Fruit fly (Drosophila melanogaster) whole organism, embryonic: ENCODE data around the gene CG8319.

Experiments
- Awh ChIP-seq: fragments of 200-800 bp; sonication (Bioruptor generic); IDR thresholded peaks from 2 replicates; pipeline ENCODE4, ENCODE4 v1.3.6; 2022; ENCODE audit warnings: missing biosample characterization, missing genetic modification characterization
- Bteb2 ChIP-seq: fragments of 200-800 bp; sonication (Bioruptor generic); optimal IDR thresholded peaks from 2 replicates; lab custom pipeline; 2016; ENCODE audit warnings: missing biosample characterization, missing genetic modification characterization
- CG10565 ChIP-seq: fragments of 200-800 bp; sonication (Bioruptor generic); optimal IDR thresholded peaks from 3 replicates; lab custom pipeline; 2016; ENCODE audit warnings: missing biosample characterization, mild to moderate bottlenecking, missing genetic modification characterization
- CG11456 ChIP-seq: fragments of 200-800 bp; sonication (Bioruptor generic); IDR thresholded peaks from 3 replicates; pipeline ENCODE4 v1.3.6; 2022; ENCODE audit warnings: missing biosample characterization, missing genetic modification characterization
- CG11504 ChIP-seq: fragments of 200-800 bp; sonication (Bioruptor generic); optimal IDR thresholded peaks from 3 replicates; lab custom pipeline; 2019; ENCODE audit warnings: missing biosample characterization, mild to moderate bottlenecking, missing genetic modification characterization, moderate library complexity
- CG13424 ChIP-seq: fragments of 200-800 bp; sonication (Bioruptor generic); optimal IDR thresholded peaks from 2 replicates; lab custom pipeline; 2019; ENCODE audit warnings: missing biosample characterization, mild to moderate bottlenecking, missing genetic modification characterization, moderate library complexity
- CG13894 ChIP-seq: fragments of 200-800 bp; sonication (Bioruptor generic); optimal IDR thresholded peaks from 3 replicates; lab custom pipeline; 2018; ENCODE audit warnings: missing biosample characterization, mild to moderate bottlenecking, missing genetic modification characterization, moderate library complexity
- CG14441 ChIP-seq: fragments of 200-800 bp; sonication (Bioruptor generic); IDR thresholded peaks from 2 replicates; pipeline ENCODE4 v1.3.6; 2022; ENCODE audit warnings: missing biosample characterization, missing genetic modification characterization
- CG15601 ChIP-seq: fragments of 200-800 bp; sonication (Bioruptor generic); optimal IDR thresholded peaks from 3 replicates; lab custom pipeline; 2019; ENCODE audit warnings: missing biosample characterization, mild to moderate bottlenecking, missing genetic modification characterization, moderate library complexity
- CG16815 ChIP-seq: fragments of 200-800 bp; sonication (Bioruptor generic); optimal IDR thresholded peaks from 3 replicates; lab custom pipeline; 2017; ENCODE audit warnings: missing biosample characterization, mild to moderate bottlenecking, missing genetic modification characterization
- CG30431 ChIP-seq: fragments of 200-800 bp; sonication (Bioruptor generic); optimal IDR thresholded peaks from 2 replicates; lab custom pipeline; 2017; ENCODE audit warnings: missing biosample characterization, missing genetic modification characterization
- CG31365 ChIP-seq: fragments of 200-800 bp; sonication (Bioruptor generic); optimal IDR thresholded peaks from 2 replicates; lab custom pipeline; 2018; ENCODE audit warnings: missing biosample characterization, mild to moderate bottlenecking, missing genetic modification characterization
- CG34376 ChIP-seq: fragments of 200-800 bp; sonication (Bioruptor generic); optimal IDR thresholded peaks from 2 replicates; lab custom pipeline; 2018; ENCODE audit warnings: missing biosample characterization, mild to moderate bottlenecking, missing genetic modification characterization
- CG34422 ChIP-seq: fragments of 200-800 bp; sonication (Bioruptor generic); IDR thresholded peaks from 3 replicates; pipeline ENCODE4 v1.3.6; 2022; ENCODE audit warnings: missing biosample characterization, missing genetic modification characterization
- CG7271 ChIP-seq: fragments of 200-800 bp; sonication (Bioruptor generic); optimal IDR thresholded peaks from 2 replicates; lab custom pipeline; 2018; ENCODE audit warnings: missing biosample characterization, mild to moderate bottlenecking, missing genetic modification characterization, moderate library complexity
- CG8281 ChIP-seq: fragments of 200-800 bp; sonication (Bioruptor generic); optimal IDR thresholded peaks from 2 replicates; lab custom pipeline; 2018; ENCODE audit warnings: missing biosample characterization, mild to moderate bottlenecking, missing genetic modification characterization, moderate library complexity
- CG9727 ChIP-seq: fragments of 200-800 bp; sonication (Bioruptor generic); optimal IDR thresholded peaks from 3 replicates; lab custom pipeline; 2017; ENCODE audit warnings: missing biosample characterization, mild to moderate bottlenecking, missing genetic modification characterization
- E2f2 ChIP-seq: fragments of 200-800 bp; sonication (Bioruptor generic); IDR thresholded peaks from 2 replicates; pipeline ENCODE4 v1.3.6; 2022; ENCODE audit warnings: missing biosample characterization, missing genetic modification characterization
- GATAe ChIP-seq: fragments of 200-800 bp; sonication (Bioruptor generic); conservative IDR thresholded peaks from 2 replicates; pipeline ENCODE4 v1.3.6; 2022; ENCODE audit warnings: missing biosample characterization, missing genetic modification characterization
- HLH54F ChIP-seq: fragments of 200-800 bp; sonication (Bioruptor generic); optimal IDR thresholded peaks from 3 replicates; lab custom pipeline; 2016; ENCODE audit warnings: missing biosample characterization, missing genetic modification characterization
- Lim3 ChIP-seq: fragments of 200-800 bp; sonication (Bioruptor generic); IDR thresholded peaks from 2 replicates; pipeline ENCODE4 v1.3.6; 2022; ENCODE audit warnings: missing biosample characterization, missing genetic modification characterization
- Mes4 ChIP-seq: fragments of 200-800 bp; sonication (Bioruptor generic); optimal IDR thresholded peaks from 2 replicates; lab custom pipeline; 2016; ENCODE audit warnings: missing biosample characterization, missing genetic modification characterization
- Myb ChIP-seq: fragments of 200-800 bp; sonication (Bioruptor generic); optimal IDR thresholded peaks from 2 replicates; lab custom pipeline; 2016; ENCODE audit warnings: missing biosample characterization, missing genetic modification characterization
- NC2β ChIP-seq: fragments of 200-800 bp; sonication (Bioruptor generic); optimal IDR thresholded peaks from 2 replicates; lab custom pipeline; 2016; ENCODE audit warnings: missing biosample characterization, missing genetic modification characterization
- Nf-YB ChIP-seq: fragments of 200-800 bp; sonication (Bioruptor generic); optimal IDR thresholded peaks from 3 replicates; lab custom pipeline; 2019; ENCODE audit warnings: missing biosample characterization, mild to moderate bottlenecking, missing genetic modification characterization, moderate library complexity
- Nf-YC ChIP-seq: fragments of 200-800 bp; optimal IDR thresholded peaks from 3 replicates; lab custom pipeline; 2019; ENCODE audit warnings: missing biosample characterization, mild to moderate bottlenecking, missing genetic modification characterization, moderate library complexity
- Scr ChIP-seq: fragments of 200-800 bp; sonication (Bioruptor generic); IDR thresholded peaks from 2 replicates; pipeline ENCODE4 v1.3.6; 2022; ENCODE audit warnings: missing biosample characterization, missing genetic modification characterization; ENCODE audit not compliant: partially characterized antibody
- Sox102F ChIP-seq: fragments of 200-800 bp; sonication (Bioruptor generic); optimal IDR thresholded peaks from 2 replicates; lab custom pipeline; 2018; ENCODE audit warnings: missing biosample characterization, mild to moderate bottlenecking, missing genetic modification characterization, moderate library complexity
- Sry-β ChIP-seq: fragments of 200-800 bp; sonication (Bioruptor generic); optimal IDR thresholded peaks from 2 replicates; lab custom pipeline; 2018; ENCODE audit warnings: missing biosample characterization, mild to moderate bottlenecking, missing genetic modification characterization, moderate library complexity
- Sry-δ ChIP-seq: fragments of 200-800 bp; sonication (Bioruptor generic); optimal IDR thresholded peaks from 2 replicates; lab custom pipeline; 2016; ENCODE audit warnings: missing biosample characterization, missing genetic modification characterization
- Trl ChIP-seq, 3 experiments: fragments of >200 bp in 2 of 3; fragments of 200-800 bp in 1 of 3; sonication (Bioruptor generic) in 1 of 3; optimal IDR thresholded peaks; 2 replicates in 1 of 3; 3 replicates in 2 of 3; lab custom pipeline; 2016 to 2017; ENCODE audit warnings: missing biosample characterization in 1 of 3, missing genetic modification characterization in 1 of 3
- Xbp1 ChIP-seq: fragments of 200-800 bp; sonication (Bioruptor generic); optimal IDR thresholded peaks from 3 replicates; lab custom pipeline; 2016; ENCODE audit warnings: missing biosample characterization, mild to moderate bottlenecking, missing genetic modification characterization
- aop ChIP-seq: fragments of 200-800 bp; sonication (Bioruptor generic); IDR thresholded peaks from 2 replicates; pipeline ENCODE4 v1.3.6; 2022; ENCODE audit warnings: missing biosample characterization, missing genetic modification characterization
- br ChIP-seq: fragments of >200 bp; optimal IDR thresholded peaks from 2 replicates; lab custom pipeline; 2017
- dpn ChIP-seq, 2 experiments: fragments of 200-800 bp; sonication (Bioruptor generic); optimal IDR thresholded peaks; 3 replicates each; lab custom pipeline; 2016; ENCODE audit warnings: missing biosample characterization in 2 of 2, missing genetic modification characterization in 2 of 2
- eve ChIP-seq, 2 experiments: fragments of >200 bp; optimal IDR thresholded peaks; 2 replicates each; lab custom pipeline; 2017; ENCODE audit warnings: missing biosample characterization in 2 of 2, missing genetic modification characterization in 2 of 2
- grn ChIP-seq: fragments of 200-800 bp; sonication (Bioruptor generic); optimal IDR thresholded peaks from 3 replicates; lab custom pipeline; 2017; ENCODE audit warnings: missing biosample characterization, missing genetic modification characterization
- ind ChIP-seq: fragments of 200-800 bp; sonication (Bioruptor generic); optimal IDR thresholded peaks from 3 replicates; lab custom pipeline; 2016; ENCODE audit warnings: missing biosample characterization, missing genetic modification characterization
- lab ChIP-seq: fragments of 200-800 bp; sonication (Bioruptor generic); optimal IDR thresholded peaks from 3 replicates; lab custom pipeline; 2017; ENCODE audit warnings: missing biosample characterization, missing genetic modification characterization, mild to moderate bottlenecking, moderate library complexity, missing genetic modification reagents
- lbe ChIP-seq: fragments of 200-800 bp; sonication (Bioruptor generic); optimal IDR thresholded peaks from 2 replicates; lab custom pipeline; 2016; ENCODE audit warnings: missing biosample characterization, mild to moderate bottlenecking, missing genetic modification characterization
- lola ChIP-seq, 3 experiments: fragments of >200 bp in 2 of 3; fragments of 200-800 bp in 1 of 3; sonication (Bioruptor generic) in 1 of 3; optimal IDR thresholded peaks; 2 replicates each; lab custom pipeline; 2017 to 2019; ENCODE audit warnings: missing biosample characterization in 3 of 3, missing genetic modification characterization in 3 of 3, mild to moderate bottlenecking in 1 of 3, moderate library complexity in 1 of 3
- mld ChIP-seq: fragments of 200-800 bp; sonication (Bioruptor generic); IDR thresholded peaks from 3 replicates; pipeline ENCODE4 v1.3.6; 2022; ENCODE audit warnings: missing biosample characterization, missing genetic modification characterization; ENCODE audit not compliant: partially characterized antibody
- nmo ChIP-seq: fragments of 200-800 bp; sonication (Bioruptor generic); optimal IDR thresholded peaks from 2 replicates; lab custom pipeline; 2018; ENCODE audit warnings: missing biosample characterization, mild to moderate bottlenecking, missing genetic modification characterization, moderate library complexity
- pros ChIP-seq: fragments of 200-800 bp; sonication (Bioruptor generic); optimal IDR thresholded peaks from 3 replicates; lab custom pipeline; 2019; ENCODE audit warnings: missing biosample characterization, mild to moderate bottlenecking, missing genetic modification characterization, moderate library complexity
- ro ChIP-seq: fragments of 200-800 bp; sonication (Bioruptor generic); IDR thresholded peaks from 2 replicates; pipeline ENCODE4 v1.3.6; 2022; ENCODE audit warnings: missing biosample characterization, missing genetic modification characterization
- run ChIP-seq: fragments of 200-800 bp; sonication (Bioruptor generic); optimal IDR thresholded peaks from 3 replicates; lab custom pipeline; 2018; ENCODE audit warnings: missing biosample characterization, mild to moderate bottlenecking, missing genetic modification characterization
- tio ChIP-seq: fragments of 200-800 bp; sonication (Bioruptor generic); optimal IDR thresholded peaks from 2 replicates; lab custom pipeline; 2017; ENCODE audit warnings: missing biosample characterization, missing genetic modification characterization, inconsistent platforms
- tll ChIP-seq, 2 experiments: fragments of 200-800 bp in 1 of 2; fragments of >200 bp in 1 of 2; sonication (Bioruptor generic) in 1 of 2; optimal IDR thresholded peaks; 2 replicates each; lab custom pipeline; 2017 to 2019; ENCODE audit warnings: missing biosample characterization in 2 of 2, missing genetic modification characterization in 2 of 2, mild to moderate bottlenecking in 1 of 2, moderate library complexity in 1 of 2
- vnd ChIP-seq: fragments of 200-800 bp; sonication (Bioruptor generic); IDR thresholded peaks from 3 replicates; pipeline ENCODE4 v1.3.6; 2022; ENCODE audit warnings: missing biosample characterization, missing genetic modification characterization; ENCODE audit not compliant: partially characterized antibody
- vvl ChIP-seq: fragments of 200-800 bp; sonication (Bioruptor generic); IDR thresholded peaks from 2 replicates; pipeline ENCODE4 v1.3.6; 2022; ENCODE audit warnings: missing biosample characterization, missing genetic modification characterization
- z ChIP-seq: fragments of 200-800 bp; sonication (Bioruptor generic); IDR thresholded peaks from 3 replicates; pipeline ENCODE4 v1.3.6; 2022; ENCODE audit warnings: missing biosample characterization, missing genetic modification characterization

CG8319 gene

DNA sequence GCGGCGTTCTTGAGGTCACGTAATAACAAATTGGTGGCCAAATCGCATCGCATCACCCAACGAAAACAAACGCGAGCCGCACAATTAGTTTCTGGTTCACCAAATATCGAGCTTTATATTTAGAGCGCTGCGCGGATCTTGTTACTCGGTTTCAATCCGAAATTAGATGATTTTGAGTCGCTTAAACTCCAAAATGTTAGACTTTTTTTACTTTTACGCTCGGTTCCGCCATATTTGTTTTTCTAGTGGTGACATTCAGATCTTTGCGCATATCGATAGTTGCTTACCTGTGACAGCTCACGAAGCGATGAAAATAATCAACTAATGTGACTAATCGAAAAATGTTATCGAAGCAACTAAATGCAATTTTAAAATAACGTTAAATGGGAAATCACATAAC is 10.2 kb downstream of the CG8319 start, which contains the start of gene Scm (continued):
- TF ChIP-seq nmo (peak; percentile 54), Scr (peak; percentile 88), Nf-YB (GFP tag; lab: Kevin White, UChicago) (peak; percentile 59), CG8281 (tag; lab: Kevin White, UChicago) (no peak), dpn (GFP tag; optimal IDR thresholded peaks at IDR 0.05; lab: Kevin White, UChicago) (no peak), CG15601 (tag; lab: Kevin White, UChicago) (peak; percentile 28), Bteb2 (GFP tag; lab: Kevin White, UChicago) (no peak), Lim3 (GFP tag; lab: Robert Waterston, UW) (no peak), Sox102F (GFP tag; lab: Kevin White, UChicago) (no peak), NC2β (GFP tag; lab: Kevin White, UChicago) (peak; percentile 3), ind (GFP tag; lab: Kevin White, UChicago) (no peak), E2f2 (GFP tag; lab: Robert Waterston, UW) (peak; percentile 71), eve (GFP tag; optimal IDR thresholded peaks at IDR 0.05; lab: Kevin White, UChicago) (no peak), Nf-YC (peak; percentile 63), z (GFP tag; lab: Robert Waterston, UW) (no peak), grn (GFP tag; lab: Kevin White, UChicago) (no peak), CG30431 (no peak), lab (GFP tag; lab: Kevin White, UChicago) (no peak), CG16815 (GFP tag; lab: Kevin White, UChicago) (no peak), Myb (GFP tag; lab: Kevin White, UChicago) (peak; percentile 94), lbe (GFP tag; lab: Kevin White, UChicago) (peak; percentile 41), Xbp1 (GFP tag; lab: Kevin White, UChicago) (peak; percentile 19), tll (GFP tag; optimal IDR thresholded peaks at IDR 0.05; lab: Kevin White, UChicago) (no peak), tio (GFP tag; lab: Kevin White, UChicago) (no peak), Sry-δ (GFP tag; lab: Kevin White, UChicago) (peak; percentile 97), CG14441 (no peak), lola (GFP tag; optimal IDR thresholded peaks at IDR 0.05; lab: Kevin White, UChicago) (no peak), CG13424 (tag; lab: Kevin White, UChicago) (peak; percentile 3), Sry-β (GFP tag; lab: Kevin White, UChicago) (no peak), HLH54F (GFP tag; lab: Kevin White, UChicago) (no peak), Trl (optimal IDR thresholded peaks at IDR 0.05; lab: Kevin White, UChicago) (no peak), Trl (GFP tag; optimal IDR thresholded peaks at IDR 0.05; lab: Kevin White, UChicago) (no peak), CG34376 (GFP tag; lab: Kevin White, UChicago) (no peak), run (no peak), CG9727 (GFP tag; lab: Kevin White, UChicago) (no peak), CG11456 (no peak), ro (GFP tag; lab: Robert Waterston, UW) (no peak), CG13894 (tag; lab: Kevin White, UChicago) (peak; percentile 2), mld (peak; percentile 51; the same call in 1 of the 3 replicates), CG7271 (tag; lab: Kevin White, UChicago) (no peak), CG10565 (GFP tag; lab: Kevin White, UChicago) (no peak), aop (GFP tag; lab: Robert Waterston, UW) (no peak), pros (GFP tag; lab: Kevin White, UChicago) (no peak), br (lab: Kevin White, UChicago) (no peak), vnd (peak; percentile 78), CG11504 (tag; lab: Kevin White, UChicago) (peak; percentile 57), vvl (GFP tag; lab: Robert Waterston, UW) (no peak), Awh (GFP tag; lab: Robert Waterston, UW) (no peak), Mes4 (GFP tag; lab: Kevin White, UChicago) (no peak), CG34422 (no peak), CG31365 (no peak), GATAe (GFP tag; lab: Robert Waterston, UW) (no peak)
